Worm (Caenorhabditis elegans) whole organism, L4/young adult: ENCODE results near the gene wdfy-3.

Experiments used
- W03F9.2 ChIP-seq: fragments of 150-350 bp; optimal IDR thresholded peaks from 2 replicates; lab custom pipeline; 2014; ENCODE audit warnings: missing biosample characterization, missing genetic modification characterization
- dao-5 ChIP-seq: sonication (generic microtip); optimal IDR thresholded peaks from 2 replicates; lab custom pipeline; 2016; ENCODE audit warnings: missing genotype, missing genetic modification characterization, moderate library complexity, missing compliant biosample characterization
- him-1 ChIP-seq: sonication (generic microtip); optimal IDR thresholded peaks from 2 replicates; lab custom pipeline; 2016; ENCODE audit warnings: missing genotype, missing genetic modification reagents, missing genetic modification characterization, missing compliant biosample characterization

Gene wdfy-3

ce11 chrIV:12700204-12700603, 47.0 kb downstream of the wdfy-3 start:
- TF ChIP-seq W03F9.2 (tag; lab: Kevin White, UChicago) (no peak), dao-5 (tag; lab: Kevin White, UChicago) (no peak), him-1 (tag; lab: Kevin White, UChicago) (no peak)

DNA sequence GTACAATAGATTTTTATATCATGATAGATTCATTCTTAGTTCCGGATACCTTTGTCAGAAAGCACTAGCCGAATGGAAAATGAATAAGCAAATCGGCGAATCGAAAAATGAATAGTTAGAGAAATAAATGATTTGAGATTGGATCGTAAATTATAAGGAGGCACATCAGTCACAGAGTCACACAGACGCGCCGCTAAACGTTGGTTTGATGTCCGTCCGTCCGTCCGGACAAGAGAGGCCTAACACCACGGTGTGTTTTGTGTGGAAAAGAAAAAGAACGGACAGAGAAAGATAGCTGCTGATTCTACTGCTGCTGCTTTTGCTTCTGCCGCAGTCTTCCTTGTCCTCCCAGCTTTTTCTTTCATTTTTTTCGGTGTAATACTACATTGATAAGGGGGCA, 47.7 kb downstream of the wdfy-3 start:
- TF ChIP-seq W03F9.2 (tag; lab: Kevin White, UChicago): no peak
- TF ChIP-seq him-1 (tag; lab: Kevin White, UChicago): no peak
- TF ChIP-seq dao-5 (tag; lab: Kevin White, UChicago): no peak

ce11 chrIV:12703811-12704210, 50.6 kb downstream of the wdfy-3 start, which contains the start of gene C27D8.4:
TSS of gene C27D8.4 (plus strand) at chrIV:12704111.
- TF ChIP-seq W03F9.2 (tag; lab: Kevin White, UChicago) (no peak), him-1 (tag; lab: Kevin White, UChicago) (no peak), dao-5 (tag; lab: Kevin White, UChicago) (no peak)

DNA sequence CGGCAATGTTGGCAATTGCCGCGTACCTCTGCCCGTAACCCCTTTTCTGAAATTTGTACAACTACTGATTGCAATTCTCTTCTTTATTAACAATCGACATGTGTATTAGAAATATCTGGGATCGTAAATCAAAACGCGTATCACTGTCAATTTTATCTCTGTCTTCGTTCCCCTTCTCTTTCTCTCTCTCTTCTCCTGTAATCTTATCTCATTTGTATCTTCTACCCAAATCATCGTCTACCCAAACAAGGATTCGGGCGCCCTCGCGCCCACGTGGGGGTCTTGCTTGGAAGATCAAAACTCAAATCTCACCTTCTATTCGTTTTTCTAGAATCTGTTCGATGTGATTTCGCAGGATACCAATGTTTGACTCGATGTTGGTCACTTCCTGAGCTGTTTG, 57.8 kb downstream of the wdfy-3 start, which contains the start of gene C27D8.2:
C27D8.2 (plus strand) TSS at position 222 of the 400 bp plus-strand sequence.
- TF ChIP-seq him-1 (tag; lab: Kevin White, UChicago) (no peak), dao-5 (tag; lab: Kevin White, UChicago) (no peak), W03F9.2 (tag; lab: Kevin White, UChicago) (no peak)

DNA sequence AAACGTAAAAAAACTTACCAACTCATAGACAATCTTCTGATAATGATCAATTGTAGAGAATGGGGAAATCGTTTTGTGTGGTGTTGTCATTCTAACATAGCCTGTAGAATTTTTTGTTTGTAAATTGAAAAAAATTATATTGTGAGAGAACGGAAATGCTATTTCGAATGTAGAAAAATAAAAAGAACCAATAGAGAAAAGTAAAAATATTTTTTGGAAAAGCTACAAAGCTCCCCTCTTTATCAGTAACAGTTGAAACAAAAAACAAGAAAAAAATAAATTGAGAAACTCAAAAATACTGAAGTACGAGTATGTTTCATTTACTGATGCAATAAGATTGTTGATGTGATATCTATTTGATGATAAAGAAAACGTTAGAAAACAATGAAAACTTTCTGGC, 58.4 kb downstream of the wdfy-3 start, which contains the start of gene C27D8.3:
C27D8.3 (minus strand) TSS at position 101 of the 400 bp plus-strand sequence.
- TF ChIP-seq him-1 (tag; lab: Kevin White, UChicago) (no peak), W03F9.2 (tag; lab: Kevin White, UChicago) (no peak), dao-5 (tag; lab: Kevin White, UChicago) (no peak)

- no peak for TF ChIP-seq W03F9.2 (tag; lab: Kevin White, UChicago)
- TF ChIP-seq dao-5 (tag; lab: Kevin White, UChicago): no peak
- TF ChIP-seq him-1 (tag; lab: Kevin White, UChicago): no peak
Measured at ce11 chrIV:12715947-12716382, 62.8 kb downstream of the wdfy-3 start.

ce11 chrIV:12717531-12717930, 64.3 kb downstream of the wdfy-3 start, which contains the start of gene C27D8.1:
TSS of gene C27D8.1 (plus strand) at chrIV:12717831.
- TF ChIP-seq W03F9.2 (tag; lab: Kevin White, UChicago): no peak
- TF ChIP-seq him-1 (tag; lab: Kevin White, UChicago): no peak
- TF ChIP-seq dao-5 (tag; lab: Kevin White, UChicago): no peak

ce11 chrIV:12719664-12720063, 66.5 kb downstream of the wdfy-3 start, which contains the start of gene idpp-7:
TSS of gene idpp-7 (plus strand) at chrIV:12719964.
- TF ChIP-seq W03F9.2 (tag; lab: Kevin White, UChicago) (no peak), dao-5 (tag; lab: Kevin White, UChicago) (no peak), him-1 (tag; lab: Kevin White, UChicago) (no peak)

DNA sequence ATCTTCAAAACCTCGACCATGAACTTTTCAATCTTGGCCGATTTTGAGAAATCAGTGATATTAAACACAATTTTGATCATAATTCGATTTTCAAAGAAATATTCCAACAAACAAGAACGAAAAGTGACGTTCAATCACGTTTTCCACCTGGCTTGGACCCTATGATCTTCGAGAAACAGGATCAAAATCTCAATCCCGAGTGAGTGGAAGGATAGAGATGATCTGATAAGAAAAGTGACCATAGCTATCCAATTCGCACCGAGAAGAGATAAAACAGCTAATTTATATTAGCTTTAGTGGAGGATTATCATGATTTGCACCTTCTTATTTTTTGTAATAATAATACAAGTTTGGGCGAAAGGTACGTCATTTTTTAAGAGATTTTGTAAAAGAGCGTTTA, 67.9 kb downstream of the wdfy-3 start, which contains the start of gene T23F6.2:
T23F6.2 (plus strand) TSS at position 251 of the 400 bp plus-strand sequence.
- TF ChIP-seq him-1 (tag; lab: Kevin White, UChicago) (no peak), W03F9.2 (tag; lab: Kevin White, UChicago) (no peak), dao-5 (tag; lab: Kevin White, UChicago) (no peak)
